Worm (Caenorhabditis elegans) whole organism, L1 larva: Measurements from ENCODE around the gene aqp-7.
A peak's percentile ranks its signal among the peaks of the same experiment; 100 is the strongest.

Experiments
- C34B4.2 ChIP-seq: sonication (generic microtip); optimal IDR thresholded peaks from 2 replicates; lab custom pipeline; 2017; ENCODE audit warnings: mild to moderate bottlenecking, missing genetic modification characterization, missing compliant biosample characterization
- aha-1 ChIP-seq: fragments of 150-350 bp; optimal IDR thresholded peaks from 2 replicates; lab custom pipeline; 2014; ENCODE audit warnings: missing biosample characterization, missing genetic modification characterization
- ceh-82 ChIP-seq, 3 experiments: fragments of 150-350 bp in 1 of 3; sonication (generic microtip) in 2 of 3; optimal IDR thresholded peaks; 2 replicates each; lab custom pipeline; 2014 to 2017; ENCODE audit warnings: missing biosample characterization in 3 of 3, missing genetic modification characterization in 3 of 3
- ceh-88 ChIP-seq: fragments of 200-800 bp; sonication (Bioruptor generic); IDR thresholded peaks from 2 replicates; pipeline ENCODE4 v1.3.6; 2022; ENCODE audit warnings: missing genetic modification characterization, missing compliant biosample characterization
- ces-1 ChIP-seq: fragments of 150-350 bp; optimal IDR thresholded peaks from 2 replicates; lab custom pipeline; 2014; ENCODE audit warnings: missing biosample characterization, missing genetic modification reagents, missing genetic modification characterization
- efl-1 ChIP-seq, 4 experiments: fragments of 150-350 bp; optimal IDR thresholded peaks in 3 of 4; peaks in 1 of 4; 1 replicate in 1 of 4; 2 replicates in 3 of 4; lab custom pipeline; 2014; ENCODE audit warnings: missing biosample characterization in 2 of 4, missing genetic modification characterization in 2 of 4, missing genetic modification reagents in 2 of 4
- elt-2 ChIP-seq: sonication (generic microtip); optimal IDR thresholded peaks from 2 replicates; lab custom pipeline; 2016; ENCODE audit warnings: missing genetic modification characterization, mild to moderate bottlenecking, inconsistent platforms, missing compliant biosample characterization, missing genetic modification reagents
- ets-5 ChIP-seq: fragments of 200-800 bp; sonication (Bioruptor generic); IDR thresholded peaks from 2 replicates; pipeline ENCODE4 v1.3.6; 2022; ENCODE audit warnings: missing genetic modification characterization, missing compliant biosample characterization
- fkh-10 ChIP-seq: sonication (generic microtip); optimal IDR thresholded peaks from 2 replicates; lab custom pipeline; 2017; ENCODE audit warnings: missing biosample characterization, missing genetic modification reagents, missing genetic modification characterization
- fkh-8 ChIP-seq: sonication (generic microtip); optimal IDR thresholded peaks from 2 replicates; lab custom pipeline; 2016; ENCODE audit warnings: mild to moderate bottlenecking, missing genetic modification characterization, missing compliant biosample characterization
- grh-1 ChIP-seq: fragments of 200-800 bp; sonication (Bioruptor generic); IDR thresholded peaks from 2 replicates; pipeline ENCODE4 v1.3.6; 2022; ENCODE audit warnings: missing genetic modification reagents, missing genetic modification characterization, missing compliant biosample characterization
- irx-1 ChIP-seq: sonication (generic microtip); optimal IDR thresholded peaks from 2 replicates; lab custom pipeline; 2016; ENCODE audit warnings: missing genetic modification characterization, missing compliant biosample characterization
- lin-14 ChIP-seq: fragments of 200-800 bp; sonication (Bioruptor generic); optimal IDR thresholded peaks from 2 replicates; lab custom pipeline; 2018; ENCODE audit warnings: mild to moderate bottlenecking, missing genetic modification characterization, moderate library complexity, missing compliant biosample characterization
- lsy-2 ChIP-seq, 2 experiments: fragments of 150-350 bp; optimal IDR thresholded peaks; 2 replicates each; lab custom pipeline; 2014; ENCODE audit warnings: missing biosample characterization in 2 of 2, missing genetic modification characterization in 2 of 2
- mef-2 ChIP-seq: fragments of 150-350 bp; optimal IDR thresholded peaks from 2 replicates; lab custom pipeline; 2014; ENCODE audit warnings: missing biosample characterization, missing genetic modification characterization
- nhr-11 ChIP-seq: fragments of 150-350 bp; optimal IDR thresholded peaks from 2 replicates; lab custom pipeline; 2014; ENCODE audit warnings: missing biosample characterization, missing genetic modification characterization
- nhr-20 ChIP-seq: sonication (generic microtip); optimal IDR thresholded peaks from 2 replicates; lab custom pipeline; 2016; ENCODE audit warnings: mild to moderate bottlenecking, missing genetic modification characterization, missing compliant biosample characterization
- nhr-71 ChIP-seq: sonication (generic microtip); optimal IDR thresholded peaks from 2 replicates; lab custom pipeline; 2016; ENCODE audit warnings: mild to moderate bottlenecking, missing genetic modification characterization, moderate library complexity, missing compliant biosample characterization
- nhr-77 ChIP-seq: fragments of 150-350 bp; optimal IDR thresholded peaks from 2 replicates; lab custom pipeline; 2014; ENCODE audit warnings: missing biosample characterization, missing genetic modification characterization
- nhr-85 ChIP-seq: sonication (generic microtip); peaks from one replicate; lab custom pipeline; 2016; ENCODE audit warnings: missing genetic modification characterization, inconsistent platforms, missing compliant biosample characterization
- pag-3 ChIP-seq: sonication (generic microtip); optimal IDR thresholded peaks from 2 replicates; lab custom pipeline; 2017; ENCODE audit warnings: missing genetic modification characterization, mild to moderate bottlenecking, missing compliant biosample characterization, antibody characterized with exemption, borderline replicate concordance; ENCODE audit not compliant: insufficient read depth
- pax-3 ChIP-seq: fragments of 200-800 bp; sonication (Bioruptor generic); optimal IDR thresholded peaks from 2 replicates; lab custom pipeline; 2018; ENCODE audit warnings: mild to moderate bottlenecking, missing genetic modification characterization, moderate library complexity, missing compliant biosample characterization
- rnt-1 ChIP-seq: sonication (generic microtip); optimal IDR thresholded peaks from 2 replicates; lab custom pipeline; 2016; ENCODE audit warnings: mild to moderate bottlenecking, missing genetic modification characterization, moderate library complexity, missing compliant biosample characterization
- skn-1 ChIP-seq: fragments of 150-350 bp; optimal IDR thresholded peaks from 2 replicates; lab custom pipeline; 2014; ENCODE audit warnings: missing biosample characterization, missing genetic modification characterization
- snpc-4 ChIP-seq: fragments of 150-350 bp; optimal IDR thresholded peaks from 2 replicates; lab custom pipeline; 2014; ENCODE audit warnings: missing biosample characterization, missing genetic modification characterization
- sptf-1 ChIP-seq: fragments of 150-350 bp; optimal IDR thresholded peaks from 2 replicates; lab custom pipeline; 2014; ENCODE audit warnings: missing biosample characterization, missing genetic modification characterization
- tbx-2 ChIP-seq: sonication (generic microtip); optimal IDR thresholded peaks from 2 replicates; lab custom pipeline; 2016; ENCODE audit warnings: missing genetic modification characterization, missing compliant biosample characterization
- tlp-1 ChIP-seq: fragments of 150-350 bp; optimal IDR thresholded peaks from 2 replicates; lab custom pipeline; 2014; ENCODE audit warnings: missing biosample characterization, missing genetic modification characterization
- unc-62 ChIP-seq: fragments of 150-350 bp; optimal IDR thresholded peaks from 2 replicates; lab custom pipeline; 2014; ENCODE audit warnings: missing biosample characterization, missing genetic modification reagents, missing genetic modification characterization
- unc-86 ChIP-seq: sonication (generic microtip); optimal IDR thresholded peaks from 2 replicates; lab custom pipeline; 2016; ENCODE audit warnings: missing genetic modification characterization, missing compliant biosample characterization
- unc-98 ChIP-seq: fragments of 200-800 bp; sonication (Bioruptor generic); IDR thresholded peaks from 2 replicates; pipeline ENCODE4 v1.3.6; 2022; ENCODE audit warnings: missing genetic modification characterization, missing compliant biosample characterization
- vab-15 ChIP-seq: sonication (generic microtip); optimal IDR thresholded peaks from 2 replicates; lab custom pipeline; 2017; ENCODE audit warnings: missing genotype, mild to moderate bottlenecking, missing genetic modification characterization, missing compliant biosample characterization
- xbp-1 ChIP-seq: sonication (generic microtip); optimal IDR thresholded peaks from 2 replicates; lab custom pipeline; 2016; ENCODE audit warnings: missing genetic modification characterization, missing compliant biosample characterization
- zip-4 ChIP-seq: fragments of 200-800 bp; sonication (Bioruptor generic); optimal IDR thresholded peaks from 2 replicates; lab custom pipeline; 2018; ENCODE audit warnings: mild to moderate bottlenecking, missing genetic modification characterization, moderate library complexity, missing compliant biosample characterization

The aqp-7 gene

ce11 chrX:3049233-3049632 is 24.4 kb downstream of the aqp-7 start (continued):
- peak; percentile 40 to 66 (median 50) for TF ChIP-seq ceh-82 (tag; optimal IDR thresholded peaks at IDR 0.05; lab: Kevin White, UChicago)
- TF ChIP-seq rnt-1 (tag; lab: Kevin White, UChicago), result peak; percentile 76
- peak; percentile 62 for TF ChIP-seq fkh-10 (GFP tag; lab: Kevin White, UChicago)
- TF ChIP-seq lsy-2 (tag; optimal IDR thresholded peaks at IDR 0.05; lab: Kevin White, UChicago), result peak in 1 of 2 experiments; percentile 57
- no peak for TF ChIP-seq tlp-1
- TF ChIP-seq ceh-88, result no peak
- no peak for TF ChIP-seq C34B4.2 (tag; lab: Kevin White, UChicago)
- peak; percentile 47 for TF ChIP-seq tbx-2 (tag; lab: Kevin White, UChicago)
- TF ChIP-seq fkh-8 (tag; lab: Kevin White, UChicago), result peak; percentile 59
- peak; percentile 4 to 45 for TF ChIP-seq efl-1 (optimal IDR thresholded peaks at IDR 0.05; lab: Kevin White, UChicago)
- TF ChIP-seq efl-1 (GFP tag; optimal IDR thresholded peaks at IDR 0.05 in 1 of 2; lab: Kevin White, UChicago), result peak in 1 of 2 experiments; percentile 40
- TF ChIP-seq unc-62 (GFP tag; lab: Kevin White, UChicago), result no peak

- TF ChIP-seq xbp-1 (tag; lab: Kevin White, UChicago), result no peak
- TF ChIP-seq tbx-2 (tag; lab: Kevin White, UChicago), result peak; percentile 25
- no peak for TF ChIP-seq skn-1 (tag; lab: Kevin White, UChicago)
- peak; percentile 49 for TF ChIP-seq lin-14 (GFP tag; lab: Kevin White, UChicago)
- no peak for TF ChIP-seq nhr-20 (tag; lab: Kevin White, UChicago)
- peak; percentile 50 for TF ChIP-seq fkh-10 (GFP tag; lab: Kevin White, UChicago)
These were observed 26.6 kb downstream of the aqp-7 start for ce11 chrX:3051315-3051993.

- TF ChIP-seq vab-15 (no peak), zip-4 (GFP tag; lab: Kevin White, UChicago) (no peak)
These were observed 29.5 kb downstream of the aqp-7 start for ce11 chrX:3054394-3054793.

ce11 chrX:3054802-3055201 is 29.9 kb downstream of the aqp-7 start, which contains the start of gene twk-26:
twk-26 (minus strand) TSS chrX:3054824.
- TF ChIP-seq nhr-11 (tag; lab: Kevin White, UChicago), result no peak
- no peak for TF ChIP-seq unc-98
- TF ChIP-seq elt-2 (tag; lab: Kevin White, UChicago), result peak; percentile 19
- TF ChIP-seq ceh-82 (tag; optimal IDR thresholded peaks at IDR 0.05; lab: Kevin White, UChicago), result no peak
- TF ChIP-seq snpc-4 (tag; lab: Kevin White, UChicago), result no peak

ce11 chrX:3056098-3056497 is 31.2 kb downstream of the aqp-7 start:
- TF ChIP-seq unc-86 (tag; lab: Kevin White, UChicago) (no peak), snpc-4 (tag; lab: Kevin White, UChicago) (peak; percentile 36), grh-1 (no peak), pag-3 (tag; lab: Kevin White, UChicago) (no peak), pax-3 (tag; lab: Kevin White, UChicago) (no peak)

- TF ChIP-seq efl-1 (optimal IDR thresholded peaks at IDR 0.05; lab: Kevin White, UChicago) (no peak), efl-1 (GFP tag; optimal IDR thresholded peaks at IDR 0.05 in 1 of 2; lab: Kevin White, UChicago) (peak in 1 of 2 experiments; percentile 58), sptf-1 (tag; lab: Kevin White, UChicago) (no peak)
These were observed 32.8 kb downstream of the aqp-7 start for ce11 chrX:3057656-3058055.

ce11 chrX:3059299-3059698 is 34.4 kb downstream of the aqp-7 start, which contains the start of gene rsef-1:
rsef-1 (minus strand) TSS chrX:3059399.
- no peak for TF ChIP-seq grh-1
- no peak for TF ChIP-seq mef-2 (tag; lab: Kevin White, UChicago)
- no peak for TF ChIP-seq ets-5 (GFP tag; lab: Robert Waterston, UW)
- TF ChIP-seq irx-1 (tag; lab: Kevin White, UChicago), result no peak
- TF ChIP-seq nhr-77, result no peak
- TF ChIP-seq nhr-71, result no peak
- TF ChIP-seq aha-1 (tag; lab: Kevin White, UChicago), result no peak
- no peak for TF ChIP-seq nhr-85 (tag; lab: Kevin White, UChicago)
- no peak for TF ChIP-seq ces-1 (GFP tag; lab: Kevin White, UChicago)
- TF ChIP-seq, all 84 proteins: peak for 0
